Worm (Caenorhabditis elegans) whole organism, L1 larva: ENCODE results near the gene srm-3.

Experiments used
- F16B12.6 ChIP-seq: fragments of 150-350 bp; optimal IDR thresholded peaks from 2 replicates; lab custom pipeline; 2014; ENCODE audit warnings: missing biosample characterization, missing genetic modification characterization
- alr-1 ChIP-seq: fragments of 200-800 bp; sonication (Bioruptor generic); optimal IDR thresholded peaks from 2 replicates; lab custom pipeline; 2018; ENCODE audit warnings: borderline replicate concordance, mild to moderate bottlenecking, missing genetic modification characterization, missing compliant biosample characterization
- ama-1 ChIP-seq: fragments of 150-350 bp; optimal IDR thresholded peaks from 2 replicates; lab custom pipeline; 2014
- jun-1 ChIP-seq: fragments of 150-350 bp; optimal IDR thresholded peaks from 2 replicates; lab custom pipeline; 2014; ENCODE audit warnings: missing biosample characterization, missing genetic modification reagents, missing genetic modification characterization
- nhr-71 ChIP-seq: sonication (generic microtip); optimal IDR thresholded peaks from 2 replicates; lab custom pipeline; 2016; ENCODE audit warnings: mild to moderate bottlenecking, missing genetic modification characterization, moderate library complexity, missing compliant biosample characterization
- nhr-77 ChIP-seq: fragments of 150-350 bp; optimal IDR thresholded peaks from 2 replicates; lab custom pipeline; 2014; ENCODE audit warnings: missing biosample characterization, missing genetic modification characterization
- pqm-1 ChIP-seq: sonication (generic microtip); optimal IDR thresholded peaks from 3 replicates; lab custom pipeline; 2017; ENCODE audit warnings: missing biosample characterization, missing genetic modification characterization

DNA sequence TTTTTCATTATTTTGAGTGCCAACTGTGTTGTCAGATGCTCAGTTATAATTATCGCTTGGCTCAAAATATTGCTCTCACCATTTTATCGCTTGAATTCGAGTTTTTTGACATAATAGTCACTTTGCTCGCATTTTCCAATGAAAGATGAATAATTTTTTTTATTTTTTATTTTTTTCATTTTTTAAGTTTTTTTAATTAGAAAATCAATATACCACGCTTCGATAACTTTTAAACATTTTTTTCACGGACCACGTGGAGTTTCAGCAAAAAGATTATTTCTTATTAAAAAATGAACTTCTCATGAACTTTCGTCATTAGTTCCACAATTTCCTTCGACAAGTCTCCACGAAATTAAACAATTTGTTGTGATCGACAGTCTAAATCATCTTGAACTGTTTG, 34.1 kb upstream of the srm-3 start, which contains the start of gene elt-1:
- TF ChIP-seq jun-1 (no peak), ama-1 (lab: Kevin White, UChicago) (no peak), alr-1 (tag; lab: Kevin White, UChicago) (no peak), nhr-71 (tag; lab: Kevin White, UChicago) (no peak), nhr-77 (tag; lab: Kevin White, UChicago) (no peak), F16B12.6 (tag; lab: Kevin White, UChicago) (no peak), pqm-1 (tag; lab: Kevin White, UChicago) (no peak)
